Fruit fly (Drosophila melanogaster) whole organism, embryonic: ENCODE measurements around the gene PMP34.

ENCODE experiments used
- CG1603 ChIP-seq: fragments of 200-800 bp; sonication (Bioruptor generic); optimal IDR thresholded peaks from 2 replicates; lab custom pipeline; 2019; ENCODE audit warnings: missing biosample characterization, mild to moderate bottlenecking, missing genetic modification characterization, moderate library complexity
- CG16779 ChIP-seq: fragments of 200-800 bp; sonication (Bioruptor generic); IDR thresholded peaks from 2 replicates; pipeline ENCODE4 v1.3.6; 2022; ENCODE audit warnings: missing biosample characterization, missing genetic modification characterization
- Oli ChIP-seq: fragments of 200-800 bp; sonication (Bioruptor generic); optimal IDR thresholded peaks from 2 replicates; lab custom pipeline; 2018; ENCODE audit warnings: missing biosample characterization, mild to moderate bottlenecking, missing genetic modification characterization, moderate library complexity
- Sry-β ChIP-seq: fragments of 200-800 bp; sonication (Bioruptor generic); optimal IDR thresholded peaks from 2 replicates; lab custom pipeline; 2018; ENCODE audit warnings: missing biosample characterization, mild to moderate bottlenecking, missing genetic modification characterization, moderate library complexity
- ash1 ChIP-seq: fragments of 200-800 bp; sonication (Bioruptor generic); optimal IDR thresholded peaks from 2 replicates; lab custom pipeline; 2018; ENCODE audit warnings: missing biosample characterization, mild to moderate bottlenecking, missing genetic modification characterization
- psq ChIP-seq: fragments of 200-800 bp; sonication (Bioruptor generic); optimal IDR thresholded peaks from 2 replicates; lab custom pipeline; 2017; ENCODE audit warnings: missing biosample characterization, missing genetic modification characterization

dm6 chr3L:4296760-4297159 lies 21.8 kb upstream of the PMP34 start:
- TF ChIP-seq Sry-β (GFP tag; lab: Kevin White, UChicago) (no peak), Oli (tag; lab: Kevin White, UChicago) (no peak), CG1603 (no peak), ash1 (GFP tag; lab: Kevin White, UChicago) (no peak), psq (GFP tag; lab: Kevin White, UChicago) (no peak), CG16779 (no peak)
